Fruit fly (Drosophila melanogaster) whole organism, embryonic: ENCODE results near the gene PH4alphaNE3.

Source experiments
- ATbp ChIP-seq: fragments of 200-800 bp; sonication (Bioruptor generic); optimal IDR thresholded peaks from 2 replicates; lab custom pipeline; 2017; ENCODE audit warnings: missing biosample characterization, mild to moderate bottlenecking, missing genetic modification characterization, missing genetic modification reagents
- CG10274 ChIP-seq: fragments of 200-800 bp; sonication (Bioruptor generic); optimal IDR thresholded peaks from 3 replicates; lab custom pipeline; 2017; ENCODE audit warnings: missing biosample characterization, mild to moderate bottlenecking, missing genetic modification characterization
- CG11247 ChIP-seq: fragments of 200-800 bp; sonication (Bioruptor generic); IDR thresholded peaks from 2 replicates; pipeline ENCODE4 v1.3.6; 2022; ENCODE audit warnings: missing biosample characterization, missing genetic modification characterization
- CG11723 ChIP-seq: fragments of 200-800 bp; sonication (Bioruptor generic); optimal IDR thresholded peaks from 2 replicates; lab custom pipeline; 2017; ENCODE audit warnings: missing biosample characterization, mild to moderate bottlenecking, missing genetic modification characterization
- CG12236 ChIP-seq: fragments of 200-800 bp; sonication (Bioruptor generic); optimal IDR thresholded peaks from 2 replicates; lab custom pipeline; 2016; ENCODE audit warnings: missing biosample characterization, missing genetic modification characterization
- CG1603 ChIP-seq: fragments of 200-800 bp; sonication (Bioruptor generic); optimal IDR thresholded peaks from 2 replicates; lab custom pipeline; 2019; ENCODE audit warnings: missing biosample characterization, mild to moderate bottlenecking, missing genetic modification characterization, moderate library complexity
- CG16863 ChIP-seq: fragments of 200-800 bp; sonication (Bioruptor generic); optimal IDR thresholded peaks from 3 replicates; lab custom pipeline; 2016; ENCODE audit warnings: missing biosample characterization, missing genetic modification characterization
- CG18011 ChIP-seq: fragments of 200-800 bp; sonication (Bioruptor generic); optimal IDR thresholded peaks from 2 replicates; lab custom pipeline; 2017; ENCODE audit warnings: missing biosample characterization, missing genetic modification characterization, mild to moderate bottlenecking, moderate library complexity, missing genotype
- CG2120 ChIP-seq: fragments of 200-800 bp; sonication (Bioruptor generic); optimal IDR thresholded peaks from 3 replicates; lab custom pipeline; 2016; ENCODE audit warnings: missing biosample characterization, missing genetic modification characterization
- CG2678 ChIP-seq: fragments of 200-800 bp; sonication (Bioruptor generic); optimal IDR thresholded peaks from 3 replicates; lab custom pipeline; 2019; ENCODE audit warnings: missing biosample characterization, mild to moderate bottlenecking, missing genetic modification characterization, moderate library complexity
- CG31441 ChIP-seq: fragments of 200-800 bp; sonication (Bioruptor generic); IDR thresholded peaks from 2 replicates; pipeline ENCODE4 v1.3.6; 2022; ENCODE audit warnings: missing biosample characterization, missing genetic modification characterization
- CG5245 ChIP-seq: fragments of 200-800 bp; sonication (Bioruptor generic); optimal IDR thresholded peaks from 3 replicates; lab custom pipeline; 2016; ENCODE audit warnings: missing biosample characterization, missing genetic modification characterization
- CG6272 ChIP-seq: fragments of 200-800 bp; sonication (Bioruptor generic); IDR thresholded peaks from 2 replicates; pipeline ENCODE4 v1.3.6; 2022; ENCODE audit warnings: missing biosample characterization, missing genetic modification characterization
- CG9797 ChIP-seq: fragments of 200-800 bp; sonication (Bioruptor generic); optimal IDR thresholded peaks from 3 replicates; lab custom pipeline; 2018; ENCODE audit warnings: missing biosample characterization, mild to moderate bottlenecking, missing genetic modification characterization
- D ChIP-seq, 2 experiments: fragments of 200-800 bp in 1 of 2; fragments of >200 bp in 1 of 2; sonication (Bioruptor generic) in 1 of 2; optimal IDR thresholded peaks; 2 replicates in 1 of 2; 3 replicates in 1 of 2; lab custom pipeline; 2017; ENCODE audit warnings: mild to moderate bottlenecking in 1 of 2, missing biosample characterization in 1 of 2, missing genetic modification characterization in 1 of 2, missing genetic modification reagents in 1 of 2
- D19B ChIP-seq: fragments of 200-800 bp; sonication (Bioruptor generic); optimal IDR thresholded peaks from 2 replicates; lab custom pipeline; 2017; ENCODE audit warnings: missing biosample characterization, mild to moderate bottlenecking, missing genetic modification characterization
- Dfd ChIP-seq, 2 experiments: fragments of >200 bp; optimal IDR thresholded peaks; 2 replicates each; lab custom pipeline; 2017; ENCODE audit warnings: missing biosample characterization in 2 of 2, missing genetic modification characterization in 2 of 2
- Drgx ChIP-seq: fragments of 200-800 bp; sonication (Bioruptor generic); IDR thresholded peaks from 2 replicates; pipeline ENCODE4 v1.3.6; 2022; ENCODE audit warnings: missing biosample characterization, missing genetic modification characterization
- Gsc ChIP-seq: fragments of 200-800 bp; sonication (Bioruptor generic); IDR thresholded peaks from 2 replicates; pipeline ENCODE4 v1.3.6; 2022; ENCODE audit warnings: missing biosample characterization, missing genetic modification characterization
- H2.0 ChIP-seq: fragments of 200-800 bp; sonication (Bioruptor generic); IDR thresholded peaks from 2 replicates; pipeline ENCODE4 v1.3.6; 2022; ENCODE audit warnings: missing biosample characterization, missing genetic modification characterization
- HmgZ ChIP-seq: fragments of 200-800 bp; sonication (Bioruptor generic); optimal IDR thresholded peaks from 2 replicates; lab custom pipeline; 2018; ENCODE audit warnings: missing biosample characterization, mild to moderate bottlenecking, missing genetic modification characterization
- Hsf ChIP-seq: fragments of 200-800 bp; sonication (Bioruptor generic); optimal IDR thresholded peaks from 3 replicates; lab custom pipeline; 2016; ENCODE audit warnings: missing biosample characterization, missing genetic modification characterization
- Med ChIP-seq: fragments of 200-800 bp; sonication (Bioruptor generic); peaks from one replicate; lab custom pipeline; 2016; ENCODE audit warnings: missing biosample characterization, missing genetic modification characterization, mild to moderate bottlenecking, inconsistent platforms, moderate library complexity
- Mes4 ChIP-seq: fragments of 200-800 bp; sonication (Bioruptor generic); optimal IDR thresholded peaks from 2 replicates; lab custom pipeline; 2016; ENCODE audit warnings: missing biosample characterization, missing genetic modification characterization
- Oli ChIP-seq: fragments of 200-800 bp; sonication (Bioruptor generic); optimal IDR thresholded peaks from 2 replicates; lab custom pipeline; 2018; ENCODE audit warnings: missing biosample characterization, mild to moderate bottlenecking, missing genetic modification characterization, moderate library complexity
- Rx ChIP-seq: fragments of 200-800 bp; sonication (Bioruptor generic); IDR thresholded peaks from 2 replicates; pipeline ENCODE4 v1.3.6; 2022; ENCODE audit warnings: missing biosample characterization, missing genetic modification characterization
- Six4 ChIP-seq: fragments of 200-800 bp; sonication (Bioruptor generic); optimal IDR thresholded peaks from 2 replicates; lab custom pipeline; 2016; ENCODE audit warnings: missing biosample characterization, missing genetic modification characterization
- Sox102F ChIP-seq: fragments of 200-800 bp; sonication (Bioruptor generic); optimal IDR thresholded peaks from 2 replicates; lab custom pipeline; 2018; ENCODE audit warnings: missing biosample characterization, mild to moderate bottlenecking, missing genetic modification characterization, moderate library complexity
- Sry-δ ChIP-seq: fragments of 200-800 bp; sonication (Bioruptor generic); optimal IDR thresholded peaks from 2 replicates; lab custom pipeline; 2016; ENCODE audit warnings: missing biosample characterization, missing genetic modification characterization
- bowl ChIP-seq: fragments of 200-800 bp; sonication (Bioruptor generic); IDR thresholded peaks from 2 replicates; pipeline ENCODE4 v1.3.6; 2022; ENCODE audit warnings: missing biosample characterization, missing genetic modification characterization
- bsh ChIP-seq, 2 experiments: fragments of 200-800 bp; sonication (Bioruptor generic); optimal IDR thresholded peaks; 2 replicates each; lab custom pipeline; 2017 to 2018; ENCODE audit warnings: mild to moderate bottlenecking in 2 of 2, missing biosample characterization in 2 of 2, missing genetic modification characterization in 2 of 2, moderate library complexity in 1 of 2
- chinmo ChIP-seq: fragments of 200-800 bp; sonication (Bioruptor generic); IDR thresholded peaks from 4 replicates; pipeline ENCODE4 v1.3.6; 2022; ENCODE audit warnings: missing biosample characterization, missing genetic modification characterization; ENCODE audit not compliant: partially characterized antibody
- da ChIP-seq: fragments of 200-800 bp; sonication (Bioruptor generic); optimal IDR thresholded peaks from 2 replicates; lab custom pipeline; 2016; ENCODE audit warnings: missing biosample characterization, missing genetic modification characterization
- danr ChIP-seq: fragments of 200-800 bp; sonication (Bioruptor generic); IDR thresholded peaks from 2 replicates; pipeline ENCODE4 v1.3.6; 2022; ENCODE audit warnings: missing biosample characterization, missing genetic modification characterization
- dysf ChIP-seq: fragments of 200-800 bp; sonication (Bioruptor generic); IDR thresholded peaks from 3 replicates; pipeline ENCODE4 v1.3.6; 2022; ENCODE audit warnings: missing biosample characterization, missing genetic modification characterization
- eyg ChIP-seq: fragments of 200-800 bp; sonication (Bioruptor generic); optimal IDR thresholded peaks from 3 replicates; lab custom pipeline; 2016; ENCODE audit warnings: missing biosample characterization, missing genetic modification characterization
- gcm2 ChIP-seq: fragments of 200-800 bp; sonication (Bioruptor generic); optimal IDR thresholded peaks from 2 replicates; lab custom pipeline; 2016; ENCODE audit warnings: missing biosample characterization, missing genetic modification characterization
- h ChIP-seq: fragments of >200 bp; optimal IDR thresholded peaks from 2 replicates; lab custom pipeline; 2017
- lola ChIP-seq, 3 experiments: fragments of >200 bp in 2 of 3; fragments of 200-800 bp in 1 of 3; sonication (Bioruptor generic) in 1 of 3; optimal IDR thresholded peaks; 2 replicates each; lab custom pipeline; 2017 to 2019; ENCODE audit warnings: missing biosample characterization in 3 of 3, missing genetic modification characterization in 3 of 3, mild to moderate bottlenecking in 1 of 3, moderate library complexity in 1 of 3
- maf-S ChIP-seq: fragments of 200-800 bp; sonication (Bioruptor generic); optimal IDR thresholded peaks from 2 replicates; lab custom pipeline; 2016; ENCODE audit warnings: missing biosample characterization, missing genetic modification characterization
- nom ChIP-seq: fragments of 200-800 bp; sonication (Bioruptor generic); optimal IDR thresholded peaks from 2 replicates; lab custom pipeline; 2017; ENCODE audit warnings: missing biosample characterization, missing genetic modification characterization, mild to moderate bottlenecking, moderate library complexity, missing genetic modification reagents
- prd ChIP-seq, 3 experiments: fragments of >200 bp in 2 of 3; fragments of 200-800 bp in 1 of 3; sonication (Bioruptor generic) in 1 of 3; optimal IDR thresholded peaks in 2 of 3; IDR thresholded peaks in 1 of 3; 2 replicates in 2 of 3; 3 replicates in 1 of 3; pipeline versions ENCODE4 v1.3.6 to Lab custom; 2017 to 2022; ENCODE audit warnings: missing biosample characterization in 1 of 3, missing genetic modification characterization in 1 of 3
- pum ChIP-seq: fragments of 200-800 bp; sonication (Bioruptor generic); optimal IDR thresholded peaks from 2 replicates; lab custom pipeline; 2016; ENCODE audit warnings: missing biosample characterization, missing genetic modification characterization
- stwl ChIP-seq: fragments of 200-800 bp; sonication (Bioruptor generic); optimal IDR thresholded peaks from 3 replicates; lab custom pipeline; 2018; ENCODE audit warnings: missing biosample characterization, mild to moderate bottlenecking, missing genetic modification characterization, moderate library complexity
- unpg ChIP-seq: fragments of 200-800 bp; sonication (Bioruptor generic); optimal IDR thresholded peaks from 3 replicates; lab custom pipeline; 2018; ENCODE audit warnings: missing biosample characterization, mild to moderate bottlenecking, missing genetic modification characterization, moderate library complexity

The PH4alphaNE3 gene

dm6 chr3R:30566181-30566902 is 37.6 kb upstream of the PH4alphaNE3 start (continued):
- no peak for TF ChIP-seq Dfd (GFP tag; optimal IDR thresholded peaks at IDR 0.05; lab: Kevin White, UChicago)

- TF ChIP-seq CG5245 (GFP tag; lab: Kevin White, UChicago): no peak
- TF ChIP-seq ATbp (GFP tag; lab: Kevin White, UChicago): no peak
- TF ChIP-seq unpg: no peak
- TF ChIP-seq chinmo (GFP tag; lab: Robert Waterston, UW): no peak
- TF ChIP-seq Mes4 (GFP tag; lab: Kevin White, UChicago): no peak
- TF ChIP-seq CG1603: peak; percentile 21
- no peak for TF ChIP-seq nom
- peak; percentile 71 for TF ChIP-seq Drgx (GFP tag; lab: Robert Waterston, UW)
- TF ChIP-seq Med (GFP tag; lab: Kevin White, UChicago): peak; percentile 16
- TF ChIP-seq D (optimal IDR thresholded peaks at IDR 0.05; lab: Kevin White, UChicago): no peak
- TF ChIP-seq D (GFP tag; optimal IDR thresholded peaks at IDR 0.05; lab: Kevin White, UChicago): no peak
- TF ChIP-seq Oli (tag; lab: Kevin White, UChicago): no peak
- no peak for TF ChIP-seq pum (GFP tag; lab: Kevin White, UChicago)
- no peak for TF ChIP-seq h (lab: Kevin White, UChicago)
- TF ChIP-seq bsh (GFP tag; optimal IDR thresholded peaks at IDR 0.05; lab: Kevin White, UChicago): peak; percentile 0 to 19
- no peak for TF ChIP-seq stwl (tag; lab: Kevin White, UChicago)
- TF ChIP-seq CG2120 (GFP tag; lab: Kevin White, UChicago): no peak
- no peak for TF ChIP-seq danr
- no peak for TF ChIP-seq prd (optimal IDR thresholded peaks at IDR 0.05; lab: Kevin White, UChicago)
- peak; percentile 37; the same call in 1 of the 3 replicates for TF ChIP-seq prd (GFP tag; IDR thresholded peaks at IDR 0.05; lab: Robert Waterston, UW)
- no peak for TF ChIP-seq Six4 (GFP tag; lab: Kevin White, UChicago)
- TF ChIP-seq CG9797 (GFP tag; lab: Kevin White, UChicago): no peak
- TF ChIP-seq Gsc (GFP tag; lab: Robert Waterston, UW): no peak
- no peak for TF ChIP-seq D19B
Observed at dm6 chr3R:30567215-30567614, 36.8 kb upstream of the PH4alphaNE3 start.

dm6 chr3R:30570554-30571141 is 33.3 kb upstream of the PH4alphaNE3 start:
- TF ChIP-seq CG12236 (GFP tag; lab: Kevin White, UChicago) (peak; percentile 62), h (lab: Kevin White, UChicago) (no peak), bowl (GFP tag; lab: Robert Waterston, UW) (no peak), HmgZ (tag; lab: Kevin White, UChicago) (peak; percentile 66), CG10274 (GFP tag; lab: Kevin White, UChicago) (peak; percentile 28), Rx (GFP tag; lab: Robert Waterston, UW) (peak; percentile 62), CG31441 (peak; percentile 93), prd (optimal IDR thresholded peaks at IDR 0.05; lab: Kevin White, UChicago) (no peak), prd (GFP tag; IDR thresholded peaks at IDR 0.05; lab: Robert Waterston, UW) (peak; percentile 82; the same call in 2 of the 3 replicates), Sox102F (GFP tag; lab: Kevin White, UChicago) (peak; percentile 92), Sry-δ (GFP tag; lab: Kevin White, UChicago) (peak; percentile 16), gcm2 (GFP tag; lab: Kevin White, UChicago) (peak; percentile 36), lola (GFP tag; optimal IDR thresholded peaks at IDR 0.05; lab: Kevin White, UChicago) (peak in 1 of 3 experiments; percentile 80), Hsf (peak; percentile 64), da (no peak), CG2678 (peak; percentile 86), H2.0 (GFP tag; lab: Robert Waterston, UW) (peak; percentile 73), CG11723 (GFP tag; lab: Kevin White, UChicago) (no peak), CG18011 (peak; percentile 20), eyg (GFP tag; lab: Kevin White, UChicago) (peak; percentile 13), dysf (peak; percentile 84), CG11247 (GFP tag; lab: Robert Waterston, UW) (peak; percentile 52), maf-S (peak; percentile 28), CG16863 (peak; percentile 70), CG6272 (peak; percentile 57)
